Worm (Caenorhabditis elegans): ENCODE results near the gene C36C5.14.
A peak's percentile ranks its signal among the peaks of the same experiment; 100 is the strongest.

The C36C5.14 gene

ce11 chrV:3196832-3197329, 31.5 kb upstream of the C36C5.14 start, which contains the start of the genes Y73C8B.1 and Y73C8B.5:
TSS of gene Y73C8B.1 (minus strand) at chrV:3196882.
TSS of gene Y73C8B.5 (plus strand) at chrV:3197268.
- TF ChIP-seq nhr-129 (tag; optimal IDR thresholded peaks at IDR 0.05) = peak; percentile 9
- no peak for TF ChIP-seq unc-62 (GFP tag; optimal IDR thresholded peaks at IDR 0.05)
- peak; percentile 8 for TF ChIP-seq F13H6.1 (tag; optimal IDR thresholded peaks at IDR 0.05)
- TF ChIP-seq sma-9 (GFP tag; optimal IDR thresholded peaks at IDR 0.05) = peak; percentile 34
- TF ChIP-seq sma-9 (tag; optimal IDR thresholded peaks at IDR 0.05) = no peak
- no peak for TF ChIP-seq egl-27 (tag; optimal IDR thresholded peaks at IDR 0.05)
- peak; percentile 47 for TF ChIP-seq nhr-11 (tag; optimal IDR thresholded peaks at IDR 0.05)
- TF ChIP-seq nhr-25 (tag; optimal IDR thresholded peaks at IDR 0.05) = peak; percentile 51
- no peak for TF ChIP-seq ceh-16 (tag; optimal IDR thresholded peaks at IDR 0.05)
- TF ChIP-seq lsy-2 (tag; optimal IDR thresholded peaks at IDR 0.05) = peak in 1 of 2 experiments; percentile 14
- TF ChIP-seq aly-2 (tag; optimal IDR thresholded peaks at IDR 0.05) = no peak
- TF ChIP-seq elt-1 (tag; optimal IDR thresholded peaks at IDR 0.05) = no peak
- no peak for TF ChIP-seq lin-11 (tag; optimal IDR thresholded peaks at IDR 0.05)

DNA sequence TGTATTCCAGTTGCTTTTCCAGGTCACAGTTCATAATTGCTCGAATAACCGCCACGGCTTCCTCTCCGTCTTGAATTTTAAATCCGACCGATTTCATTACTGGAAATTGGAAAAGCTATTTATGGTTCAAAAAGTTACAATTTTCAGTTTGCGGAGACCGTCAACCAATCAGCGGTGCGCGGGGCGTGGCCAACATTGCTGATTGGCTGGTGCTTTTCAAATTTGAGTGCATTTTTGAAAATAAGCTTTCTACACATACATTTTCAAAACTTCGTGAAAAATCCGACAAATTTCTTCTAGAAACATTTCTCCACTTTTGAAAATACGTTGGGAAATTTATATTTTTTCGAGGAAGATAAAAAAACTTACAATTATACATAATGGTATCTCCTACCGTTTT, 30.5 kb upstream of the C36C5.14 start:
- TF ChIP-seq nhr-10 (tag; optimal IDR thresholded peaks at IDR 0.05) = no peak

DNA sequence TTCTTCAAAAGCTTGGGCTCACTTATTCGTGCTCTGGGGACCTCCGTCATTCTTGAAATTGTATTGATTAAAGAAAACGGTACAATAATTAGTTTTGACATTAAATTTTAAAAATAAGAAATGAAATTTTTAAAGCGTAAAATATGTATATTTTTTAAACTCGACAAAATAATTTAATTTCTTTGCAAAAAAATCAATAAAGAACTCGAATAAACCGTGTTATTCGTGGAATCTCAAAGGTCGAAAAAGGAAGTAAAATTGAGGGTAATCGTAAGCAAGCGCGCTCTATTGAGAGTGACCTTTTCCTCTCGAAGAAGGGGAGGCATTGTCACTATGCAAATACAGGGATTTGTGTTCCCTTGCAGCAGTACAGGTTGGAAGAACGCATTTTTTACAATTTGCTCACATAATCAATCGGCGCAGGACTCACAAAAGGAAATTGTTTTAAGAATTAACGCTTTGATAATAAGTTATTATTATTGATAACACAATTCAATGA, 29.7 kb upstream of the C36C5.14 start, which contains the start of gene Y73C8B.2:
Y73C8B.2 (minus strand) TSS at position 51 of the 499 bp plus-strand sequence.
- TF ChIP-seq nhr-21 (tag; optimal IDR thresholded peaks at IDR 0.05) = peak; percentile 1
- TF ChIP-seq lsy-2 (tag; optimal IDR thresholded peaks at IDR 0.05) = peak in 1 of 2 experiments; percentile 62
- TF ChIP-seq unc-55 (GFP tag; optimal IDR thresholded peaks at IDR 0.05) = peak; percentile 20
- no peak for TF ChIP-seq nhr-6 (tag; optimal IDR thresholded peaks at IDR 0.05)
- TF ChIP-seq ztf-1 (GFP tag; conservative IDR thresholded peaks at IDR 0.05) = no peak
- TF ChIP-seq nhr-25 (tag; optimal IDR thresholded peaks at IDR 0.05) = peak; percentile 54
- no peak for TF ChIP-seq nhr-77 (tag; optimal IDR thresholded peaks at IDR 0.05)
- TF ChIP-seq nhr-129 (tag; optimal IDR thresholded peaks at IDR 0.05) = peak; percentile 39
- TF ChIP-seq ztf-4 (tag; optimal IDR thresholded peaks at IDR 0.05) = peak; percentile 0
- peak; percentile 27 for TF ChIP-seq F13H6.1 (tag; optimal IDR thresholded peaks at IDR 0.05)
- no peak for TF ChIP-seq lin-13 (GFP tag; optimal IDR thresholded peaks at IDR 0.05)
- TF ChIP-seq crh-2 (tag; optimal IDR thresholded peaks at IDR 0.05) = peak; percentile 27
- TF ChIP-seq fos-1 (tag; optimal IDR thresholded peaks at IDR 0.05) = peak; percentile 70
- peak; percentile 7 for TF ChIP-seq gmeb-1 (tag; optimal IDR thresholded peaks at IDR 0.05)
- TF ChIP-seq C34F6.9 (tag; optimal IDR thresholded peaks at IDR 0.05) = peak; percentile 54
- TF ChIP-seq unc-39 (tag; optimal IDR thresholded peaks at IDR 0.05) = no peak

DNA sequence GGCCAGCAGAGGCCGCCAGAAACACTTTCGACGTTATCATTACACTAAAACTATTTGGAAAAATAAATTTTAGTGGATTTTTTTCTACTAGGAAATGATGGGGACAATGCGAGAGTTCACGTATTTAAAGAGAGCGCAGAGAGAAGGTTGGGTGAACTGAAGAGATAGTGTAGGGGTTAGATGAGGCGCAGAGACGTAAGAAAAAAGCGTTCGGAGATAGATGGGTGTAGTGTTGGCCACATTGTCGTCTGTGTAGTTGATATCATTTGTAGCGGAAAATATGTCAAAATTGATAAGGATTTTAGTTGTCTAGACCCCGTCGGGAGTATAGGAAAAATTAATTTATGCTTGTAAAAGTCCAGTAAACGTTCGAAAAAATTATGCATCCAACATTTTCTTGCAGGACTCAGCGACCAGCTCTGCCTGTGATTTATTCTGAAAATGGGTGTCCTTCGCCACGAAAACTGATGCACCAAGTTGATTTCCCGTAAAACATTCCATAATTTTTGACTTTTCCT, 27.8 kb upstream of the C36C5.14 start, which contains the start of the genes Y73C8B.3 and Y73C8B.9:
Y73C8B.3 (minus strand) TSS at position 147 of the 518 bp plus-strand sequence.
Y73C8B.9 (plus strand) TSS at position 468 of the 518 bp plus-strand sequence.
- TF ChIP-seq sma-3 (GFP tag; optimal IDR thresholded peaks at IDR 0.05) (peak; percentile 22), lin-11 (tag; optimal IDR thresholded peaks at IDR 0.05) (no peak), fos-1 (tag; optimal IDR thresholded peaks at IDR 0.05) (peak; percentile 14), F13H6.1 (tag; optimal IDR thresholded peaks at IDR 0.05) (peak; percentile 7), gmeb-1 (tag; optimal IDR thresholded peaks at IDR 0.05) (peak; percentile 43), mbf-1 (tag; optimal IDR thresholded peaks at IDR 0.05) (no peak), nhr-21 (tag; optimal IDR thresholded peaks at IDR 0.05) (peak; percentile 18), nhr-12 (tag; optimal IDR thresholded peaks at IDR 0.05) (no peak), sma-9 (GFP tag; optimal IDR thresholded peaks at IDR 0.05) (peak; percentile 77), sma-9 (tag; optimal IDR thresholded peaks at IDR 0.05) (no peak), mdl-1 (tag; optimal IDR thresholded peaks at IDR 0.05) (no peak), crh-2 (tag; optimal IDR thresholded peaks at IDR 0.05) (peak; percentile 15), ztf-1 (GFP tag; conservative IDR thresholded peaks at IDR 0.05) (no peak), nhr-25 (tag; optimal IDR thresholded peaks at IDR 0.05) (peak; percentile 24)

DNA sequence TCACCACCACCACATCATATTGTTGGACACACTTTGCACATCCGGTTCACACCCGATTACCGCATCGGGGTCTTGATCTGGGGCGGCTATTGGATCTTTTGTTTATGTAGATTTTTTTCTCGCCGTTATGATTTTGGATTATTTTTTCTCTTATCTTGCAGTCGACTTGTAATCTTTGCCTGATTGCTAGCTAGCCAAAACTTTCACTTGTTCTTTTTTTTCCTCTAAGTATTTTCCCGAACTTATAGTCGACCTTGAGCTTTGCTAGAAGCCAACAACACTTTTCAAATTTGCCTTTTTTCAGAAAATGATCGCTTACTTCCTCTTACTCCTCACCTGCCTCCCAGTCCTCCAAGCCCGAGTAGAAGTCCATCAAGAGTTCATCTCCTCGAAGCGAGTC, 22.7 kb upstream of the C36C5.14 start, which contains the start of gene lag-2:
lag-2 (plus strand) TSS at position 301 of the 400 bp plus-strand sequence.
- no peak for TF ChIP-seq ztf-11 (tag; optimal IDR thresholded peaks at IDR 0.05)
- TF ChIP-seq zag-1 (tag; optimal IDR thresholded peaks at IDR 0.05) = no peak
- TF ChIP-seq lin-13 (GFP tag; optimal IDR thresholded peaks at IDR 0.05) = no peak
- no peak for TF ChIP-seq C34F6.9 (tag; optimal IDR thresholded peaks at IDR 0.05)
- TF ChIP-seq unc-55 (GFP tag; optimal IDR thresholded peaks at IDR 0.05) = no peak
- TF ChIP-seq sma-3 (GFP tag; optimal IDR thresholded peaks at IDR 0.05) = no peak
- TF ChIP-seq dmd-4 (tag; optimal IDR thresholded peaks at IDR 0.05) = no peak
- no peak for TF ChIP-seq nhr-23 (tag; optimal IDR thresholded peaks at IDR 0.05)
- no peak for TF ChIP-seq nhr-12 (tag; optimal IDR thresholded peaks at IDR 0.05)
- TF ChIP-seq gmeb-1 (tag; optimal IDR thresholded peaks at IDR 0.05) = no peak
- no peak for TF ChIP-seq peb-1 (tag; optimal IDR thresholded peaks at IDR 0.05)
- TF ChIP-seq crh-2 (tag; optimal IDR thresholded peaks at IDR 0.05) = no peak
- TF ChIP-seq ceh-16 (tag; optimal IDR thresholded peaks at IDR 0.05) = no peak
- no peak for TF ChIP-seq unc-62 (GFP tag; optimal IDR thresholded peaks at IDR 0.05)
- no peak for TF ChIP-seq lin-39 (tag; optimal IDR thresholded peaks at IDR 0.05)

Measured in whole organism, L2 larva.